Worm (Caenorhabditis elegans): ENCODE data around the gene Y39A1A.24.

Y39A1A.24 gene

DNA sequence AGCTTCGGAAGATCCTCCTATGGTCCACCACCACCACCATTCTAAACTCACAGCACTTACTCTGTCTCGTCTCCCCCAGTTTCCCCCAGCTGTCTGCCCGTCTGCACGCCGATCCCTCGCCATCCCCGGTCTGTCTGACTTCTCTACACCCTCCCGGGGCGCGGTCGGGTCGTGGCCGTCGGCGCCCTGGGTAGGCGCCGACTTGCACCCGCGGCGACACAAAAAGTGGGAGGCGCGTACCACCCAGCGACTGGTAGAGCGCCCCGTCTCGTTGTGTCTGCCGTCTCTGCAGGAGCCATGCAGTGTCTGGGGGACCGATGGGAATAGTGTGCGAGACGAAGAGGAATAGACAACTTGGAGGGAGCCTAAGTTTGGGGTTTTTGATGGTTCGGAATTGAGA, 21.6 kb downstream of the Y39A1A.24 start (continued):
- TF ChIP-seq lin-11 (tag; optimal IDR thresholded peaks at IDR 0.05), result no peak
- no peak for TF ChIP-seq ztf-16 (tag; optimal IDR thresholded peaks at IDR 0.05)
- no peak for TF ChIP-seq hlh-13 (GFP tag; optimal IDR thresholded peaks at IDR 0.05)
- TF ChIP-seq ceh-45 (GFP tag; IDR thresholded peaks at IDR 0.05), result no peak
- TF ChIP-seq ceh-24 (tag; optimal IDR thresholded peaks at IDR 0.05), result no peak
- TF ChIP-seq tbx-2 (tag; optimal IDR thresholded peaks at IDR 0.05), result peak; percentile 86
- no peak for TF ChIP-seq madf-2 (tag; optimal IDR thresholded peaks at IDR 0.05)
- peak; percentile 27 for TF ChIP-seq ceh-2 (tag; optimal IDR thresholded peaks at IDR 0.05)
- no peak for TF ChIP-seq ceh-6 (GFP tag; optimal IDR thresholded peaks at IDR 0.05)
- no peak for TF ChIP-seq ama-1 (optimal IDR thresholded peaks at IDR 0.05)
- no peak for TF ChIP-seq nhr-11 (tag; optimal IDR thresholded peaks at IDR 0.05)
- TF ChIP-seq dmd-4 (tag; optimal IDR thresholded peaks at IDR 0.05; ENCODE audit: borderline replicate concordance), result no peak
- no peak for TF ChIP-seq elt-4 (tag; optimal IDR thresholded peaks at IDR 0.05)
- peak; percentile 62 for TF ChIP-seq pqm-1 (tag; optimal IDR thresholded peaks at IDR 0.05)
- TF ChIP-seq odd-2 (tag; optimal IDR thresholded peaks at IDR 0.05), result no peak
- TF ChIP-seq ceh-19 (GFP tag; optimal IDR thresholded peaks at IDR 0.05), result no peak
- TF ChIP-seq ceh-14 (tag; optimal IDR thresholded peaks at IDR 0.05), result peak; percentile 70
- TF ChIP-seq sox-4 (tag; optimal IDR thresholded peaks at IDR 0.05), result peak; percentile 42
- no peak for TF ChIP-seq pha-2 (tag; optimal IDR thresholded peaks at IDR 0.05)
- TF ChIP-seq dve-1 (tag; optimal IDR thresholded peaks at IDR 0.05), result peak; percentile 52
- no peak for TF ChIP-seq hlh-6 (tag; optimal IDR thresholded peaks at IDR 0.05)
- no peak for TF ChIP-seq pag-3 (tag; optimal IDR thresholded peaks at IDR 0.05; ENCODE audit: borderline replicate concordance)
- TF ChIP-seq fax-1 (tag; optimal IDR thresholded peaks at IDR 0.05), result no peak
- TF ChIP-seq ceh-9 (tag; optimal IDR thresholded peaks at IDR 0.05), result no peak
- peak; percentile 86 for TF ChIP-seq K09A11.1 (tag; optimal IDR thresholded peaks at IDR 0.05; ENCODE audit: insufficient read depth)
- peak; percentile 85 for TF ChIP-seq F13H6.1 (tag; optimal IDR thresholded peaks at IDR 0.05)
- TF ChIP-seq fkh-6 (tag; optimal IDR thresholded peaks at IDR 0.05), result no peak
- TF ChIP-seq ceh-22 (tag; optimal IDR thresholded peaks at IDR 0.05), result no peak
- peak; percentile 55 for TF ChIP-seq unc-55 (GFP tag; optimal IDR thresholded peaks at IDR 0.05)

DNA sequence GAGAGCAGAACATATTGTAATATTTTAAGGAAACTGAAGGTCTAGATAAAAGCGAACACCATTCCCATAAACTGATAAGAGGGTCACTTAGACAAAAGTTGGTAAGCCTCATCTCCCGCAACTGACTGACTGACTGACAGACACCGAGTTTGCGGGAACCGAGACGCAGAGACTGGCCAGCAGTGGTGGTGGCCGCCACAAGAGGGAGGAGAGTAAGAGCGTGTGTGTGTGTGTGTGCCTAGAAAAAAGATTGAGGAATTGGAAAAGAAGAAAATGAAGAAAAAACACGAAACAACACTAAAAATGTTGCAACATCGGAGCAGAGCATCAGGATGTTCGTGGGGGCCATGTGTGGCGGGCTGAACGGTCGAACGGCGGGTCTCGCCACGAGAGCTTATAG, 22.1 kb downstream of the Y39A1A.24 start:
- no peak for TF ChIP-seq F13H6.1 (tag; optimal IDR thresholded peaks at IDR 0.05)
- no peak for TF ChIP-seq K02D7.2 (tag; optimal IDR thresholded peaks at IDR 0.05)
- no peak for TF ChIP-seq pax-1 (tag; optimal IDR thresholded peaks at IDR 0.05)
- no peak for TF ChIP-seq sox-4 (tag; optimal IDR thresholded peaks at IDR 0.05)
- no peak for TF ChIP-seq K09A11.1 (tag; optimal IDR thresholded peaks at IDR 0.05; ENCODE audit: insufficient read depth)
- TF ChIP-seq ahr-1 (tag; optimal IDR thresholded peaks at IDR 0.05), result no peak
- TF ChIP-seq npax-4 (tag; optimal IDR thresholded peaks at IDR 0.05), result no peak
- no peak for TF ChIP-seq dmd-4 (tag; optimal IDR thresholded peaks at IDR 0.05; ENCODE audit: borderline replicate concordance)
- TF ChIP-seq ceh-30 (tag; optimal IDR thresholded peaks at IDR 0.05), result no peak
- TF ChIP-seq C08G9.2 (tag; optimal IDR thresholded peaks at IDR 0.05), result no peak

DNA sequence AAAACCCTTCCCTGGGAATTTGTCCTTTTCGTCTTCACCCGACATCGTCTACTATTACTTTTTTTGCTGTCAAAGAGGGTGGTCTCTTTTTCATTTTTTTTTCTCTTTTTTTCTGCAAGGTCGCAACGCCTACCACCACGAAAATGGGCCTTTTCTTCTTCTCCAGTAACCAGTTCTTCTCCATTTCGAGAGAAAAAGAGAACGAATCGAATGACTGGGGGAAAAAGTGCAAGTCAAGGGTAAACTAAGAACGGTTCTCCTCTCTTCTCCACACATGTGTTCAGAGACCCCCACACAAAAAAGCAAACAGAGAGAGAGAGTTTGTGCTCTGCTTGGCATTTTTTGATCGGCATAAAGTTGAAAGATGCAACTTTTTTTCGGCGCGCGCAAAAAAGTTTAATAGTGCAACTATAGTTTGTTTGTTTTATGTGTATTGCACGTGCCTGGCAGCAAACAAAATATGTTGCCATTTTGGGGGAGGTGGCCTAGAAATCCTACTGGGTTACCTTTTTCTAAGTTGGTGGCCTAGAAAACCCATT, 24.1 kb downstream of the Y39A1A.24 start:
- TF ChIP-seq mec-3 (tag; optimal IDR thresholded peaks at IDR 0.05; ENCODE audit: borderline replicate concordance) (no peak), ref-2 (tag; optimal IDR thresholded peaks at IDR 0.05) (no peak), elt-4 (tag; optimal IDR thresholded peaks at IDR 0.05) (no peak), ahr-1 (tag; optimal IDR thresholded peaks at IDR 0.05) (no peak), pha-2 (tag; optimal IDR thresholded peaks at IDR 0.05) (no peak), unc-3 (GFP tag; conservative IDR thresholded peaks at IDR 0.05) (no peak), unc-3 (tag; optimal IDR thresholded peaks at IDR 0.05) (no peak), hlh-6 (tag; optimal IDR thresholded peaks at IDR 0.05) (no peak), tbx-7 (tag; optimal IDR thresholded peaks at IDR 0.05) (no peak), hlh-15 (tag; optimal IDR thresholded peaks at IDR 0.05) (no peak)

Measured in whole organism, late embryonic.